Fruit fly (Drosophila melanogaster): ENCODE measurements around the gene CG9231.

The CG9231 gene

dm6 chr3L:19634788-19635448 lies 49.1 kb upstream of the CG9231 start (continued):
- TF ChIP-seq CG1529 (GFP tag; optimal IDR thresholded peaks at IDR 0.05), result no peak
- TF ChIP-seq ranshi (GFP tag; IDR thresholded peaks at IDR 0.05), result peak; percentile 87; the same call in 1 of the 2 replicates
- peak; percentile 84 for TF ChIP-seq CG17829 (tag; optimal IDR thresholded peaks at IDR 0.05)
- TF ChIP-seq Optix (GFP tag; IDR thresholded peaks at IDR 0.05), result no peak
- TF ChIP-seq Med (GFP tag), result peak; percentile 81
- no peak for TF ChIP-seq crp (GFP tag; optimal IDR thresholded peaks at IDR 0.05)
- 0 out of 2 replicates have a peak, but pooled peaks have one; percentile 39 for TF ChIP-seq Nf-YA (GFP tag; IDR thresholded peaks at IDR 0.05)
- no peak for TF ChIP-seq maf-S (GFP tag; optimal IDR thresholded peaks at IDR 0.05)
- TF ChIP-seq unc-4 (GFP tag; IDR thresholded peaks at IDR 0.05; ENCODE audit: partially characterized antibody), result no peak
- TF ChIP-seq CG7786 (GFP tag; optimal IDR thresholded peaks at IDR 0.05), result no peak
- TF ChIP-seq D19A (tag; optimal IDR thresholded peaks at IDR 0.05), result peak; percentile 78
- TF ChIP-seq sc (optimal IDR thresholded peaks at IDR 0.05), result no peak
- no peak for TF ChIP-seq sc (GFP tag; optimal IDR thresholded peaks at IDR 0.05)
- peak; percentile 10; the same call in 1 of the 3 replicates for TF ChIP-seq ci (GFP tag; IDR thresholded peaks at IDR 0.05)
- TF ChIP-seq mirr (GFP tag; optimal IDR thresholded peaks at IDR 0.05), result no peak
- peak; percentile 63 for TF ChIP-seq Oli (tag; optimal IDR thresholded peaks at IDR 0.05)
- TF ChIP-seq CG8765 (GFP tag; IDR thresholded peaks at IDR 0.05), result no peak
- TF ChIP-seq gfzf (GFP tag; optimal IDR thresholded peaks at IDR 0.05), result no peak
- peak; percentile 66 for TF ChIP-seq B-H1 (GFP tag; IDR thresholded peaks at IDR 0.05)
- TF ChIP-seq ssp (GFP tag; IDR thresholded peaks at IDR 0.05), result peak; percentile 70
- TF ChIP-seq sug (tag; optimal IDR thresholded peaks at IDR 0.05), result no peak
- TF ChIP-seq CG17361 (GFP tag; IDR thresholded peaks at IDR 0.05), result peak; percentile 96

DNA sequence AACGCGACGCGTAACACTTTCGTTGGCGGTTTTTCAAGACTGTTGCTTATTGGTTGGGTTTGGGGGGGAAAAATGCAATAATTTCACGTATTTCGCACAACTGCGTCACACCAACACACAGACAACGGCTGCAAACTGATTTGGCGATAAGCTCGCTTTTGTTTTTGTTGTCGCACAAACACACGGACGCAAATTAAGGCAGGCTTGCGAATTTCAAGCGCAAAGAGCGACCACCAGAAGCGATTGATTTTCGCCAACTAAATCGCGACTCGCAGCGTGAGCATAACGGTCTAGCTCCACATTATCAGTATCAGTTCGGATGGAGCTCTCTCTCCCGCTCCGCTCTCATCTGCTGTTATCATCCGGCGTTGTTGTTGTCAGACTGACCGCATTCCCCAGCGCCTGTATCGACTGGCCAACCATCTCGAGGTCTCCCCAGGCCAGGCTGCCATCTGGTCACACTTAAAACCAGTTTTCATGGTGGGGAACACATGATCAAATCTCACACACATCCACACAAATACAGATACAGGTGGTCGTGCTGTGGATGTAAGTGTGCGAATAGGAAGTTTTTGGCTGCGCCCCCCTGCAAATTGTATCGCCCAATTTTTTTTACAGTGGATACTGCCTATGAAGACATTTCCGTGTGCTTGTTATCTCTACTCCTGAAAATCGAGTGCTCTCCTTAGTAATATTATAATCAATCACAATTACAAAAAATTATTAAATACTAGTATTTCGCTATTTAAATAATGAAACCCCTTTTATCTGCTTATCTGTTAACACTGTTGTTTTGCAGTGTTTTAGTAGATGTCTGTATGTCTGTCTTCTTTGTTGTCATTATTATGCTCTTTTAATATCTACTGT lies 47.2 kb upstream of the CG9231 start:
- TF ChIP-seq Hsf (GFP tag; optimal IDR thresholded peaks at IDR 0.05) (peak; percentile 65), Nf-YB (GFP tag; optimal IDR thresholded peaks at IDR 0.05) (no peak), ase (GFP tag; IDR thresholded peaks at IDR 0.05) (no peak; the same call in 2 of the 3 replicates), Fer1 (GFP tag; optimal IDR thresholded peaks at IDR 0.05) (peak; percentile 71), HHEX (GFP tag; optimal IDR thresholded peaks at IDR 0.05) (peak; percentile 33), bsh (GFP tag; optimal IDR thresholded peaks at IDR 0.05) (peak in 1 of 2 experiments; percentile 16), CG6854 (GFP tag; optimal IDR thresholded peaks at IDR 0.05) (peak; percentile 56), CG4854 (GFP tag; optimal IDR thresholded peaks at IDR 0.05) (peak; percentile 48), CG4282 (GFP tag; optimal IDR thresholded peaks at IDR 0.05) (no peak), C15 (GFP tag; IDR thresholded peaks at IDR 0.05) (no peak), Ptx1 (GFP tag; IDR thresholded peaks at IDR 0.05) (peak; percentile 66), CG9817 (tag; optimal IDR thresholded peaks at IDR 0.05) (peak; percentile 56), Taf1 (GFP tag; IDR thresholded peaks at IDR 0.05) (peak; percentile 74; the same call in 1 of the 2 replicates), odd (GFP tag; optimal IDR thresholded peaks at IDR 0.05) (peak; percentile 56), hkb (optimal IDR thresholded peaks at IDR 0.05) (no peak), hkb (GFP tag; IDR thresholded peaks at IDR 0.05) (peak; percentile 71), CG30431 (GFP tag; optimal IDR thresholded peaks at IDR 0.05) (peak; percentile 26), CG2712 (tag; optimal IDR thresholded peaks at IDR 0.05) (peak; percentile 51), CG17328 (GFP tag; IDR thresholded peaks at IDR 0.05) (no peak), HmgZ (tag; optimal IDR thresholded peaks at IDR 0.05) (peak; percentile 78), scrt (GFP tag; optimal IDR thresholded peaks at IDR 0.05) (peak; percentile 36), Xrp1 (GFP tag; IDR thresholded peaks at IDR 0.05) (peak; percentile 49; the same call in 1 of the 2 replicates), CG3847 (GFP tag; IDR thresholded peaks at IDR 0.05) (peak; percentile 73), CG14050 (GFP tag; IDR thresholded peaks at IDR 0.05) (peak; percentile 54), Pdp1 (GFP tag; optimal IDR thresholded peaks at IDR 0.05) (peak; percentile 13 to 39), Chrac-16 (GFP tag; optimal IDR thresholded peaks at IDR 0.05) (peak; percentile 36), CG3281 (GFP tag; optimal IDR thresholded peaks at IDR 0.05) (peak; percentile 77)

Measured in whole organism, embryonic.